Worm (Caenorhabditis elegans): ENCODE results near the gene Y42G9A.3.

The Y42G9A.3 gene

ce11 chrIII:6173020-6173597 is 27.1 kb downstream of the Y42G9A.3 start, which contains the start of the genes abcf-3 and F42A10.5:
TSS of gene abcf-3 (plus strand) at chrIII:6173403.
TSS of gene F42A10.5 (minus strand) at chrIII:6173477.
- no peak for TF ChIP-seq flh-1 (GFP tag; optimal IDR thresholded peaks at IDR 0.05)
- no peak for TF ChIP-seq snpc-4 (tag; optimal IDR thresholded peaks at IDR 0.05)
- TF ChIP-seq M03D4.4 (tag; optimal IDR thresholded peaks at IDR 0.05): no peak
- peak; percentile 70 for TF ChIP-seq lsy-2 (tag; optimal IDR thresholded peaks at IDR 0.05)
- TF ChIP-seq mab-5 (tag; optimal IDR thresholded peaks at IDR 0.05): no peak
- TF ChIP-seq cnd-1 (tag; optimal IDR thresholded peaks at IDR 0.05): no peak
- TF ChIP-seq sptf-1 (tag; optimal IDR thresholded peaks at IDR 0.05): peak; percentile 16
- TF ChIP-seq mep-1 (tag; optimal IDR thresholded peaks at IDR 0.05): peak; percentile 37
- TF ChIP-seq lin-13 (tag; optimal IDR thresholded peaks at IDR 0.05): peak; percentile 63
- TF ChIP-seq nhr-237 (tag; optimal IDR thresholded peaks at IDR 0.05): peak; percentile 16
- TF ChIP-seq nhr-76 (tag; optimal IDR thresholded peaks at IDR 0.05): no peak
- peak; percentile 38 for TF ChIP-seq pha-4 (tag; optimal IDR thresholded peaks at IDR 0.05)
- no peak for TF ChIP-seq hlh-1 (tag; optimal IDR thresholded peaks at IDR 0.05)
- peak; percentile 33 for TF ChIP-seq ceh-83 (GFP tag; optimal IDR thresholded peaks at IDR 0.05)

DNA sequence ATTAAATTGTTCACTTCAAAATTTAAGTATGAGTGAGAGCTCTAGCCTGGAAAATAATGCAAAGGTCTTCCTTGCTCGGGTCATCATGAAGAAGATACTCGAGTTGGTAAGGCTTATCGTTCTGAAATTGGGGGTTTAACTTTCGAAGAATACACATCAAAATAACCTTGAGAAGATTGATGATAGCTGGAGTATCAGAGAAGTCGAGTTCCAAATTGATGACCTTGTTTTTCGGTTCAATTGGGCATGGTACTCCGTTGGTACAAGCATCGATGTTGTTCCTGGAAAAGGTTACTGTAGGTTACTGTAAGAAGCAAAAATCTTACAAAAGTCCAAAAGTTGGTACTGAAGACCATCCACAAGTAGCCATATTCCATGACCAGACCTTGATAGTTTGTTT is 30.1 kb downstream of the Y42G9A.3 start:
- TF ChIP-seq snpc-4 (tag; optimal IDR thresholded peaks at IDR 0.05) (no peak), lin-32 (GFP tag; optimal IDR thresholded peaks at IDR 0.05) (no peak), ham-2 (GFP tag; optimal IDR thresholded peaks at IDR 0.05) (no peak), unc-120 (tag; optimal IDR thresholded peaks at IDR 0.05; ENCODE audit: poor library complexity, severe bottlenecking) (no peak), sptf-1 (tag; optimal IDR thresholded peaks at IDR 0.05) (no peak), blmp-1 (tag; optimal IDR thresholded peaks at IDR 0.05) (no peak), nhr-76 (tag; optimal IDR thresholded peaks at IDR 0.05) (no peak), nhr-237 (tag; optimal IDR thresholded peaks at IDR 0.05) (no peak)

ce11 chrIII:6176761-6177160 is 30.7 kb downstream of the Y42G9A.3 start, which contains the start of gene F42A10.6:
TSS of gene F42A10.6 (minus strand) at chrIII:6176861.
- no peak for TF ChIP-seq flh-1 (GFP tag; optimal IDR thresholded peaks at IDR 0.05)
- TF ChIP-seq lsy-2 (tag; optimal IDR thresholded peaks at IDR 0.05): no peak
- TF ChIP-seq elt-3 (tag; optimal IDR thresholded peaks at IDR 0.05): no peak
- no peak for TF ChIP-seq zip-8 (tag; optimal IDR thresholded peaks at IDR 0.05)
- TF ChIP-seq ceh-39 (tag; optimal IDR thresholded peaks at IDR 0.05): no peak
- TF ChIP-seq snpc-4 (tag; optimal IDR thresholded peaks at IDR 0.05): no peak
- TF ChIP-seq nhr-28 (tag; optimal IDR thresholded peaks at IDR 0.05): no peak
- TF ChIP-seq drap-1 (GFP tag; optimal IDR thresholded peaks at IDR 0.05): no peak
- no peak for TF ChIP-seq cnd-1 (tag; optimal IDR thresholded peaks at IDR 0.05)

ce11 chrIII:6177631-6178030 is 31.6 kb downstream of the Y42G9A.3 start:
- TF ChIP-seq bed-3 (GFP tag; optimal IDR thresholded peaks at IDR 0.05): no peak
- TF ChIP-seq ztf-11 (tag; optimal IDR thresholded peaks at IDR 0.05): no peak
- TF ChIP-seq lin-32 (GFP tag; optimal IDR thresholded peaks at IDR 0.05): no peak
- TF ChIP-seq nhr-12 (tag; optimal IDR thresholded peaks at IDR 0.05): no peak
- TF ChIP-seq M03D4.4 (tag; optimal IDR thresholded peaks at IDR 0.05): no peak
- TF ChIP-seq ham-2 (GFP tag; optimal IDR thresholded peaks at IDR 0.05): no peak
- TF ChIP-seq blmp-1 (tag; optimal IDR thresholded peaks at IDR 0.05): no peak
- TF ChIP-seq flh-1 (GFP tag; optimal IDR thresholded peaks at IDR 0.05): no peak
- no peak for TF ChIP-seq ceh-43 (GFP tag; optimal IDR thresholded peaks at IDR 0.05)
- no peak for TF ChIP-seq pha-4 (tag; optimal IDR thresholded peaks at IDR 0.05)
- no peak for TF ChIP-seq elt-3 (tag; optimal IDR thresholded peaks at IDR 0.05)
- no peak for TF ChIP-seq elt-1 (tag; optimal IDR thresholded peaks at IDR 0.05; ENCODE audit: borderline replicate concordance, insufficient read depth)
- TF ChIP-seq zip-8 (tag; optimal IDR thresholded peaks at IDR 0.05): no peak
- no peak for TF ChIP-seq lsy-2 (tag; optimal IDR thresholded peaks at IDR 0.05)
- no peak for TF ChIP-seq mep-1 (tag; optimal IDR thresholded peaks at IDR 0.05)

DNA sequence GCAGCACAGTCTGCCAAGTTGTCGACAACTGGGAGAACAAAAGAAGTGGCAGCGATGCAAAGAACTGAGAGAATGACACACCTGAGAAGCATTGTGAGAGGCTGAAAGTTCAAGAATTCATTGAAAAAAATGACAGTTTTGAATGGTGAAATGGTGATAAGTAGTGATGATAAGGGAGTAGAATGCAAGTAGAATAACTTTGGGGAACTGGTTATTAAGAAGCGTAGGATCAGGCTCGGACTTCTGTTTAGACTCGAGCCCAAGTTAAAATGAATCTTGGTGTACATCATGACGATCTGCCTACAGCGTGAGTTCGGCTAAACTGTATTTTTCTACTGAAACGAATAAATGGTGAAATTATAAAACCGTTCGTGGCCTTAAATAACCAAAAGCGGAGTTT is 32.5 kb downstream of the Y42G9A.3 start, which contains the start of gene F42A10.7:
Gene F42A10.7, minus strand, starts transcription at position 101 of the 400 bp plus-strand sequence.
- no peak for TF ChIP-seq lin-32 (GFP tag; optimal IDR thresholded peaks at IDR 0.05)
- TF ChIP-seq tbx-8 (GFP tag; optimal IDR thresholded peaks at IDR 0.05): no peak
- no peak for TF ChIP-seq ceh-39 (tag; optimal IDR thresholded peaks at IDR 0.05)
- no peak for TF ChIP-seq unc-120 (tag; optimal IDR thresholded peaks at IDR 0.05; ENCODE audit: poor library complexity, severe bottlenecking)
- no peak for TF ChIP-seq ztf-11 (tag; optimal IDR thresholded peaks at IDR 0.05)
- no peak for TF ChIP-seq ceh-83 (GFP tag; optimal IDR thresholded peaks at IDR 0.05)
- no peak for TF ChIP-seq sem-2 (GFP tag; optimal IDR thresholded peaks at IDR 0.05)
- TF ChIP-seq elt-1 (tag; optimal IDR thresholded peaks at IDR 0.05; ENCODE audit: borderline replicate concordance, insufficient read depth): no peak
- TF ChIP-seq hlh-1 (tag; optimal IDR thresholded peaks at IDR 0.05): no peak
- no peak for TF ChIP-seq ces-1 (GFP tag; optimal IDR thresholded peaks at IDR 0.05)
- no peak for TF ChIP-seq drap-1 (GFP tag; optimal IDR thresholded peaks at IDR 0.05)
